Worm (Caenorhabditis elegans): Measurements from ENCODE around the gene glb-11.

The glb-11 gene

DNA sequence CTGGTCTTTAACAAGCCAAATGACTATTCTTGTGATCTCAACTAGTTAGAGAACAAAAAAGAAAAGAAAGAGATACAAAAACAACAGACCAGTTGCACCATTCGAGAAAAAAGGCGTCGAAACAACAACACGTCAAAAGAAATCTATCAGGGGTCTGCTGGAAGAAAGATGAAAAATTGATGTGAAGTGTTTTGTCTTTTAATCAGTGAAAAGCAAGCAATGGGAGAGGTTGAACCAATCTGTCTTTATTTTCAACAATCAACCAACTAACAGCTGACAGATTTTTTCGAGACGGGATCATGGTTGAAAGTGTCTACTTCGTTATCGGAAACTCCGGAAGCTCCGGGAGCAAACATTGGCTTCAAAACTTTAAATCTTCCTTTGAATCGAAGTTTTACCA lies 2.5 kb upstream of the glb-11 start:
- TF ChIP-seq nhr-129 (tag; optimal IDR thresholded peaks at IDR 0.05) (peak; percentile 37), sma-9 (GFP tag; optimal IDR thresholded peaks at IDR 0.05) (peak; percentile 4), sma-9 (tag; optimal IDR thresholded peaks at IDR 0.05) (no peak), C34F6.9 (tag; optimal IDR thresholded peaks at IDR 0.05) (no peak)

DNA sequence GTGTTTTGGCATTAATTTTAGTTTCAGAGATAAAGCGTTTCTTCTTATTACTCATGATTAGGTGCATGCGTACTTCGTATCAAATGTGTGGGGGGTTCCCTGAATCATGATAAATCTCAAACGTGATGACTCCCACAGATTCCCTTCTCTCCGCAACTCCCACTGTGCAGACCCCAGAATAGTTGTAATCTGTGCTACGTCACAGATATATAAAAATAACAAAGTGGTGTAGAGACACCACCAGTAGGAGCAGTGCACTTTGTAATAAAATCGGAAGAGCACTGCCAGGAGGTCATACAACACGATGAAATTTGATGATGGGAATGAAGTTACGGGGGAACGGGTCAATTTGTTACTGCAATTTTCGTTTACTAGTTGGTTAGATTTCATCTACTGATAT lies 627 bp downstream of the glb-11 start:
- TF ChIP-seq nhr-21 (tag; optimal IDR thresholded peaks at IDR 0.05) (no peak), F13H6.1 (tag; optimal IDR thresholded peaks at IDR 0.05) (peak; percentile 32), nhr-129 (tag; optimal IDR thresholded peaks at IDR 0.05) (peak; percentile 13), aly-2 (tag; optimal IDR thresholded peaks at IDR 0.05) (no peak), sma-9 (GFP tag; optimal IDR thresholded peaks at IDR 0.05) (peak; percentile 79), sma-9 (tag; optimal IDR thresholded peaks at IDR 0.05) (no peak), unc-39 (tag; optimal IDR thresholded peaks at IDR 0.05) (no peak), mdl-1 (tag; optimal IDR thresholded peaks at IDR 0.05) (no peak), ZK546.5 (tag; optimal IDR thresholded peaks at IDR 0.05) (no peak), nhr-12 (tag; optimal IDR thresholded peaks at IDR 0.05) (no peak), egl-27 (tag; optimal IDR thresholded peaks at IDR 0.05) (no peak), snpc-4 (tag; optimal IDR thresholded peaks at IDR 0.05) (no peak), mbf-1 (tag; optimal IDR thresholded peaks at IDR 0.05) (no peak), dmd-4 (tag; optimal IDR thresholded peaks at IDR 0.05) (no peak), unc-62 (GFP tag; optimal IDR thresholded peaks at IDR 0.05) (no peak), C34F6.9 (tag; optimal IDR thresholded peaks at IDR 0.05) (no peak), lsy-2 (tag; optimal IDR thresholded peaks at IDR 0.05) (no peak), alr-1 (tag; optimal IDR thresholded peaks at IDR 0.05) (no peak), peb-1 (tag; optimal IDR thresholded peaks at IDR 0.05) (no peak), ceh-82 (tag; optimal IDR thresholded peaks at IDR 0.05) (no peak)

DNA sequence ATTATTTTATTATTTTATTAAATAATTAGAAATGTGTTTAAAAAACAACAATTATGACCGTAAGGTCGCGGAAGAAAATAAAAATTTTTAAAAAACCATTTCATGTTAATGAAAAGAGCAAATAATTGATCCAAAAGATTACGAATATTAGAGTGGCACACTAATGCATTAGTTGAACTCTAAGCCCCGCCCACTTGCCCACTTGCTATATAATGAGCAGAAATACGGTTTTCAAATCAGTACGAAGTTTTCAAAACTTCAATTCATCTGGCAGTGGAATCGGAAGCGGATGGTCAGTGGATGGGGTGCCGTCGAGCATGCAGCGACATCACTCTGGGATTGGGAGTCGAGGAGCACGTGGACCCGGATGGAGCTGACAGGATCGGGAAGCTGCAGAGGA lies 4.2 kb downstream of the glb-11 start, which contains the start of gene C36E8.6:
C36E8.6 (plus strand) TSS at position 301 of the 400 bp plus-strand sequence.
- TF ChIP-seq snpc-4 (tag; optimal IDR thresholded peaks at IDR 0.05), result no peak
- TF ChIP-seq ama-1 (optimal IDR thresholded peaks at IDR 0.05), result no peak
- TF ChIP-seq ztf-4 (tag; optimal IDR thresholded peaks at IDR 0.05), result no peak
- TF ChIP-seq nhr-23 (tag; optimal IDR thresholded peaks at IDR 0.05), result no peak
- no peak for TF ChIP-seq ZK546.5 (tag; optimal IDR thresholded peaks at IDR 0.05)
- TF ChIP-seq ztf-11 (tag; optimal IDR thresholded peaks at IDR 0.05), result no peak
- no peak for TF ChIP-seq elt-3 (tag; optimal IDR thresholded peaks at IDR 0.05)
- no peak for TF ChIP-seq skn-1 (tag; optimal IDR thresholded peaks at IDR 0.05)
- no peak for TF ChIP-seq aly-2 (tag; optimal IDR thresholded peaks at IDR 0.05)
- no peak for TF ChIP-seq nhr-12 (tag; optimal IDR thresholded peaks at IDR 0.05)
- TF ChIP-seq F13H6.1 (tag; optimal IDR thresholded peaks at IDR 0.05), result no peak
- no peak for TF ChIP-seq lin-13 (GFP tag; optimal IDR thresholded peaks at IDR 0.05)
- TF ChIP-seq sma-9 (GFP tag; optimal IDR thresholded peaks at IDR 0.05), result no peak
- no peak for TF ChIP-seq sma-9 (tag; optimal IDR thresholded peaks at IDR 0.05)

DNA sequence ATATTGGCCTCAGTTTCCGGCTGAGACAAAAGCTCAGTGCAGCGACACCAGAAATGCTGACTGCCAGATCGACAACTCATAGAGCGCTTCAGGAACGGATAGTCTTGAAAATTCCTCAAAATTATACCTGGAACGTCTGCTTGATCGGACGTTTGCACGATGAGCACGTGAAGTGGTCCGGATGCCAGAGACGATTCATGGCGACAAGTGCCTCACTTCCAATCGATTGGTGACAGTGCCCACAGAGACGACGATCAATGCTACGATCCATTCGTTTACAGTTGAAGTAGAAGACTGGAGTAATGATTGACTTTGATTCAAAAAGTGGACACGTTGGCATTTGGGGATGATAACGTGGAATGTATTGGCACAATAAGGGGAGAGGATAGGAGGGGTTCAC lies 5.6 kb downstream of the glb-11 start, which contains the start of gene Y1A5A.1:
Y1A5A.1 (minus strand) TSS at position 294 of the 400 bp plus-strand sequence.
- TF ChIP-seq elt-1 (tag; optimal IDR thresholded peaks at IDR 0.05), result no peak
- no peak for TF ChIP-seq nhr-21 (tag; optimal IDR thresholded peaks at IDR 0.05)
- no peak for TF ChIP-seq alr-1 (tag; optimal IDR thresholded peaks at IDR 0.05)
- no peak for TF ChIP-seq sma-9 (GFP tag; optimal IDR thresholded peaks at IDR 0.05)
- TF ChIP-seq sma-9 (tag; optimal IDR thresholded peaks at IDR 0.05), result no peak
- TF ChIP-seq zag-1 (tag; optimal IDR thresholded peaks at IDR 0.05), result no peak
- no peak for TF ChIP-seq ztf-4 (tag; optimal IDR thresholded peaks at IDR 0.05)
- no peak for TF ChIP-seq unc-55 (GFP tag; optimal IDR thresholded peaks at IDR 0.05)
- no peak for TF ChIP-seq mdl-1 (tag; optimal IDR thresholded peaks at IDR 0.05)
- no peak for TF ChIP-seq sem-4 (tag; optimal IDR thresholded peaks at IDR 0.05)
- no peak for TF ChIP-seq egl-27 (tag; optimal IDR thresholded peaks at IDR 0.05)
- TF ChIP-seq nhr-129 (tag; optimal IDR thresholded peaks at IDR 0.05), result no peak
- TF ChIP-seq lsy-2 (tag; optimal IDR thresholded peaks at IDR 0.05), result no peak
- TF ChIP-seq aly-2 (tag; optimal IDR thresholded peaks at IDR 0.05), result no peak
- TF ChIP-seq nhr-237 (tag; optimal IDR thresholded peaks at IDR 0.05), result no peak
- TF ChIP-seq fos-1 (tag; optimal IDR thresholded peaks at IDR 0.05), result no peak
- no peak for TF ChIP-seq ztf-11 (tag; optimal IDR thresholded peaks at IDR 0.05)
- no peak for TF ChIP-seq unc-39 (tag; optimal IDR thresholded peaks at IDR 0.05)
- no peak for TF ChIP-seq ZK546.5 (tag; optimal IDR thresholded peaks at IDR 0.05)

DNA sequence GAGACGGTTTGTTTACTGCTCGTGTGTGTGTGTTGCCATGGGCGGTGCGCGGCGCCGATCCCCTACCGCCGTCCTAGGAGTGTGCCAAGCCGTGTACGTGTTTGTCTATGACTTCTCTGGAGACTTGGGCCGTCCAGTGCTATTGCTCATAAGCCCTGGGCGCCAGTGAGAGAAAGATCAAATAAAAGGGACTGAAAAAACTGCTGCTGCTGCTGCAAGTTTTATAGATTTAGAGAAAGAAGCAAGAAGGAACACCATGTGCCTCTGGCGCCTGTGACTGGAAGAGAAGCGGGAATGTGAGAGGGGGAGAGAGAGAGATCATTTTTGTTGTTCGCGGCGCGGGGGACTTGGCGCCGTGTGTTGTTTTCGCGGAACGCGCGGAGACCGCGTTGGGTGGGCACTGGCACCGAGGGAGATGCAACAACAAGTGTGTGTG lies 7.9 kb downstream of the glb-11 start:
- no peak for TF ChIP-seq nhr-23 (tag; optimal IDR thresholded peaks at IDR 0.05)
- TF ChIP-seq nhr-129 (tag; optimal IDR thresholded peaks at IDR 0.05), result peak; percentile 45
- no peak for TF ChIP-seq unc-55 (GFP tag; optimal IDR thresholded peaks at IDR 0.05)
- TF ChIP-seq mbf-1 (tag; optimal IDR thresholded peaks at IDR 0.05), result no peak
- TF ChIP-seq nhr-12 (tag; optimal IDR thresholded peaks at IDR 0.05), result no peak
- TF ChIP-seq lin-39 (tag; optimal IDR thresholded peaks at IDR 0.05), result no peak
- TF ChIP-seq F13H6.1 (tag; optimal IDR thresholded peaks at IDR 0.05), result peak; percentile 82
- TF ChIP-seq ceh-82 (tag; optimal IDR thresholded peaks at IDR 0.05), result no peak
- TF ChIP-seq crh-2 (tag; optimal IDR thresholded peaks at IDR 0.05), result no peak
- TF ChIP-seq Y55F3AM.14 (GFP tag; optimal IDR thresholded peaks at IDR 0.05), result peak; percentile 14
- TF ChIP-seq sem-4 (tag; optimal IDR thresholded peaks at IDR 0.05), result no peak
- no peak for TF ChIP-seq ztf-4 (tag; optimal IDR thresholded peaks at IDR 0.05)
- no peak for TF ChIP-seq blmp-1 (tag; optimal IDR thresholded peaks at IDR 0.05; ENCODE audit: insufficient read depth)
- no peak for TF ChIP-seq peb-1 (tag; optimal IDR thresholded peaks at IDR 0.05)
- TF ChIP-seq ama-1 (optimal IDR thresholded peaks at IDR 0.05), result no peak
- peak; percentile 13 for TF ChIP-seq lin-11 (tag; optimal IDR thresholded peaks at IDR 0.05)
- no peak for TF ChIP-seq ZK546.5 (tag; optimal IDR thresholded peaks at IDR 0.05)
- TF ChIP-seq unc-62 (GFP tag; optimal IDR thresholded peaks at IDR 0.05), result no peak
- no peak for TF ChIP-seq elt-3 (tag; optimal IDR thresholded peaks at IDR 0.05)
- TF ChIP-seq nhr-6 (tag; optimal IDR thresholded peaks at IDR 0.05), result no peak
- TF ChIP-seq sma-3 (GFP tag; optimal IDR thresholded peaks at IDR 0.05), result no peak
- TF ChIP-seq mab-5 (tag; optimal IDR thresholded peaks at IDR 0.05), result no peak
- no peak for TF ChIP-seq snpc-4 (tag; optimal IDR thresholded peaks at IDR 0.05)
- TF ChIP-seq aly-2 (tag; optimal IDR thresholded peaks at IDR 0.05), result no peak
- TF ChIP-seq mdl-1 (tag; optimal IDR thresholded peaks at IDR 0.05), result peak in 1 of 2 experiments; percentile 35
- TF ChIP-seq elt-1 (tag; optimal IDR thresholded peaks at IDR 0.05), result no peak
